Worm (Caenorhabditis elegans) whole organism, early embryonic: ENCODE data around the gene F49F1.2.

ENCODE experiments used
- F13C5.2 ChIP-seq: sonication (generic microtip); optimal IDR thresholded peaks from 2 replicates; lab custom pipeline; 2017; ENCODE audit warnings: mild to moderate bottlenecking, missing genetic modification characterization, inconsistent platforms, missing compliant biosample characterization
- ama-1 ChIP-seq: fragments of 150-350 bp; optimal IDR thresholded peaks from 2 replicates; lab custom pipeline; 2014
- flt-1 ChIP-seq: fragments of 200-800 bp; sonication (Bioruptor generic); IDR thresholded peaks from 2 replicates; pipeline ENCODE4 v1.3.6; 2022; ENCODE audit warnings: missing genetic modification characterization, missing compliant biosample characterization
- hmbx-1 ChIP-seq: sonication (generic microtip); optimal IDR thresholded peaks from 2 replicates; lab custom pipeline; 2016; ENCODE audit warnings: mild to moderate bottlenecking, missing genetic modification characterization, missing compliant biosample characterization
- pes-1 ChIP-seq: fragments of 200-800 bp; sonication (Bioruptor generic); IDR thresholded peaks from 2 replicates; pipeline ENCODE4 v1.3.6; 2022; ENCODE audit warnings: missing genetic modification reagents, missing genetic modification characterization, missing compliant biosample characterization
- scrt-1 ChIP-seq: fragments of 200-800 bp; sonication (Bioruptor generic); IDR thresholded peaks from 2 replicates; pipeline ENCODE4 v1.3.6; 2022; ENCODE audit warnings: missing genetic modification characterization, missing compliant biosample characterization

- TF ChIP-seq scrt-1 (no peak), F13C5.2 (no peak), pes-1 (GFP tag; lab: Robert Waterston, UW) (no peak), ama-1 (no peak), hmbx-1 (tag; lab: Kevin White, UChicago) (no peak), flt-1 (GFP tag; lab: Robert Waterston, UW) (no peak)
Observed at ce11 chrIV:4076690-4077295, 39.0 kb upstream of the F49F1.2 start.
